Worm (Caenorhabditis elegans): ENCODE results near the gene srxa-7.
"Not testable (repeated sequence)": the region's sequence is repeated elsewhere in the genome, so short reads cannot be mapped to it uniquely, and the experiment has no call there.

srxa-7 gene

DNA sequence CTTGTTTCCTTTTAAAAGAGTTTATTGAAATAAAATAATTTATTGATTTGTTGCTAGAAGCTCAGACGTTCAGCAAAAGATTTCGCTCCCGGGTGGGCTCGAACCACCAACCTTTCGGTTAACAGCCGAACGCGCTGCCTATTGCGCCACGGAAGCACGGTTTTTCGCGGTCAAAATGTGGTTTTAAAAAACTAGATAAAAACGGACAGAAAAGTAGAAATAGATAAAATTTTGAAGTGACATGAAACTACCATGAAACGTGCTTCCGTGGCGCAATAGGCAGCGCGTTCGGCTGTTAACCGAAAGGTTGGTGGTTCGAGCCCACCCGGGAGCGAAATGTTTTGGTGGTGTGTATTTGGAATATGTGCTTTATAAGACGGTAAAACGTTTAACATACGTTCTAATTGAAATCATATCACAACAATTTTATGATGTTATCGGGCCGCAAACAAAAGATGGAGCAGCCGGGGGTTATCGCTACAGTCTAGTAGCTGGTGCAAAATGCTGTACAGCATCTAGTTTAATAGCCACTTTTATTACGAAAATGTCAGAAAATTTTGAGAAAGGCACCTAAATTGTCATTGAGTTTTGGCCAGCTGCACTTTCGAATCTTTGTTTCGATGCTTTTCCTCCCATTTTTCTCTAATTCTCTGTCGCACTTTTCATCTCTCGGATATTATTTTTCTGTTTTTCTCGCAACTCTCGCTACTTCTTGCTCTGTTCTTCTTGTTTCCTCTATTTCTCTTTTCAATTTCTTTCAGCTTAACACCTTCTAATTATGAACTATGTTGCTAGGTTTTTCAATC is 31.1 kb downstream of the srxa-7 start, which contains the start of gene slc-9B.2 (continued):
- TF ChIP-seq snpc-4 (GFP tag; optimal IDR thresholded peaks at IDR 0.05), result not testable (repeated sequence)
- TF ChIP-seq snpc-4 (tag; optimal IDR thresholded peaks at IDR 0.05) (peak; percentile 7 to 77 (median 42)), attf-6 (GFP tag; IDR thresholded peaks at IDR 0.05) (peak; percentile 76; the same call in 1 of the 2 replicates), rpc-1 (optimal IDR thresholded peaks at IDR 0.05) (peak; percentile 63), rpc-1 (tag; optimal IDR thresholded peaks at IDR 0.05) (peak; percentile 80), mcd-1 (GFP tag; IDR thresholded peaks at IDR 0.05) (peak; percentile 54), ekl-4 (GFP tag; IDR thresholded peaks at IDR 0.05) (peak; percentile 66), nfyb-1 (GFP tag; IDR thresholded peaks at IDR 0.05) (peak; percentile 82), tlf-1 (GFP tag; optimal IDR thresholded peaks at IDR 0.05) (peak; percentile 21)

DNA sequence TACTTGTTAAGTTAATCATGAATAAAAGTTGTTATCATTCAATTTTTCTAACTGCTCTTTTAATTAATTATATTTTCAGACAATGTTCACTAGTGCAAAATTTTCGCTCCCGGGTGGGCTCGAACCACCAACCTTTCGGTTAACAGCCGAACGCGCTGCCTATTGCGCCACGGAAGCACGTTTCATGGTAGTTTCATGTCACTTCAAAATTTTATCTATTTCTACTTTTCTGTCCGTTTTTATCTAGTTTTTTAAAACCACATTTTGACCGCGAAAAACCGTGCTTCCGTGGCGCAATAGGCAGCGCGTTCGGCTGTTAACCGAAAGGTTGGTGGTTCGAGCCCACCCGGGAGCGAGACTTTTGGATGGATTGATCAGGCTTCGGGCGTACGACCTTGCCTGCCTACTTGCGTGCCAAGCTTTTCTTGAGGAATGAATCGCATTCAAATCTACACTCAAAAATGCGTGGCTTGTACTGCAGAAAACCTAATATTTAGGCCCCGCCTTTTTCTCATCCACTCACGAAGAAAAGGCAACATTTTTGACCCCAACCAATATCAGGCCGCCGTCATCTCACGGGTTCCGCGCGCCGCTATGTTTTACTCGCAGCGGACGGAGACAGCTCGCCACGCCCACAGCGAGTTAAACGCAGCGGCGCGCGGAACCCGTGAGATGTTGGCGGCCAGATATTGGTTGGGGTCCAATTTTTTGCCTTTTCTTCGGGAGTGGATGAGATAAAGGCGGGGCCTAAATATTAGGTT is 34.3 kb downstream of the srxa-7 start:
- TF ChIP-seq nhr-90 (tag; optimal IDR thresholded peaks at IDR 0.05) (peak; percentile 10), F49E8.2 (tag; optimal IDR thresholded peaks at IDR 0.05; ENCODE audit: insufficient read depth) (peak; percentile 0), B0261.1 (tag; optimal IDR thresholded peaks at IDR 0.05) (peak; percentile 67), ztf-25 (GFP tag; IDR thresholded peaks at IDR 0.05) (0 out of 2 replicates have a peak, but pooled peaks have one; percentile 2), cebp-2 (GFP tag; IDR thresholded peaks at IDR 0.05) (0 out of 2 replicates have a peak, but pooled peaks have one; percentile 64), tbp1 (GFP tag; optimal IDR thresholded peaks at IDR 0.05) (peak; percentile 82), hsf-1 (GFP tag; IDR thresholded peaks at IDR 0.05) (0 out of 2 replicates have a peak, but pooled peaks have one; percentile 12), lin-26 (GFP tag; IDR thresholded peaks at IDR 0.05) (peak; percentile 36; the same call in 1 of the 2 replicates), pbrm-1 (GFP tag; IDR thresholded peaks at IDR 0.05) (0 out of 2 replicates have a peak, but pooled peaks have one; percentile 43), dox-1 (GFP tag; IDR thresholded peaks at IDR 0.05) (0 out of 2 replicates have a peak, but pooled peaks have one; percentile 35), madf-10 (tag; optimal IDR thresholded peaks at IDR 0.05) (peak; percentile 10), ztf-18 (tag; optimal IDR thresholded peaks at IDR 0.05) (peak; percentile 34), D2030.7 (GFP tag; IDR thresholded peaks at IDR 0.05) (0 out of 2 replicates have a peak, but pooled peaks have one; percentile 34), egrh-3 (GFP tag; IDR thresholded peaks at IDR 0.05) (0 out of 2 replicates have a peak, but pooled peaks have one; percentile 17), hmg-1.2 (GFP tag; IDR thresholded peaks at IDR 0.05) (peak; percentile 33; the same call in 1 of the 2 replicates), mcd-1 (GFP tag; IDR thresholded peaks at IDR 0.05) (0 out of 2 replicates have a peak, but pooled peaks have one; percentile 40), die-1 (tag; optimal IDR thresholded peaks at IDR 0.05) (peak; percentile 13), rpc-1 (optimal IDR thresholded peaks at IDR 0.05) (peak; percentile 54), rpc-1 (tag; optimal IDR thresholded peaks at IDR 0.05) (peak; percentile 72), snpc-4 (tag; optimal IDR thresholded peaks at IDR 0.05) (peak in 2 of 4 experiments; percentile 77 to 81)
- not testable (repeated sequence) for TF ChIP-seq snpc-4 (GFP tag; optimal IDR thresholded peaks at IDR 0.05)

DNA sequence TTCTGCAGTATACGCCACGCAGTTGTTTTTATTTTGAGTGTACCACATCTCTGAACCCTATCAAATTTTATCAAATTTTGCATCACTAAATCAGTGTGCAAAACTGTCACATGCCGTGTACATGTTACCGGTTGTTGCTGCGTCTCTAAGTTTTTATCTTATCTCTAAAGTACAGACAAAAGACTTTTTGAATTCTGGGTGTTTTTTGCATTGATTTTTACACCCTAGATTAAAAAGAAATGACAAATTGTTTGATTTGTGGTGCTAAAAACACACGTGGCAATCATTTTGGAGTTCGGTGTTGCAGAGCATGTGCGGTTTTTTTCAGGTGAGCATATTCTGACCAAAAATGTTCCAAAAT is 34.9 kb downstream of the srxa-7 start, which contains the start of gene nhr-193:
Gene nhr-193, plus strand, starts transcription at position 51 of the 361 bp plus-strand sequence.
- TF ChIP-seq nhr-80 (tag; optimal IDR thresholded peaks at IDR 0.05) (peak; percentile 24), K12H6.12 (tag; optimal IDR thresholded peaks at IDR 0.05) (no peak)

DNA sequence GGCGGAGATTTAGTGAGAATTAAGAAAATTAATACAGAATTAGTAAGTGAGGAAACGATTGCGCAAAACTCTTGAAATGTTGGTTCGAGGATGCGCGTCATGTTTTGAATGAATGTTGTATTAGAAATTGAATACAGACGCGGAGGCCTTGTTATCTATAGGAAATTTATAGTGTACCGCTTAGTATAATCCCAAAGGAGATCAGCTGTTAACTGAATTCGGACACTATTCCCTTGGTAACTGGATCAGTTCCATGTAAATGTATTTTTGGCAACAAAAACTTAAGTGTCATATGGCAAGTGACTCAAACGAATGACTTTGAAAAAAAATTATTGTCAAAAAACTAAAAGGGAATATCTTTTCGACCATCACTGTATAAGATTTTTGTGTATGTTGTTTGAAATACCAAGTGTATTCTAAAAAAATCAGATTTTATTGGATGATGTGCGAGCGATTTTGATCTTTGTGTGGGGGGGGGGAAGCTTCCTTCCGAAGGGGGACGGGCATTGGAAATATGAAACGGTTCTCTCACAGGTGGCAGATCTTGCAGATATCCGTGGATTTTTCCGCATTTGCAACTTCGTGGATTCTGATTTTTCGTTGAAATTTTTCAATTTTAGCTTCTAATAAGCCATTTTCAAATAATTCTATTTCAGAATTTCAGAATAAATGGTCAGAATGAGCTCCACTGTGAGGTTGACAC is 39.2 kb downstream of the srxa-7 start, which contains the start of the genes W08G11.5 and W08G11.1:
Gene W08G11.5, minus strand, starts transcription at position 101 of the 703 bp plus-strand sequence.
Gene W08G11.1, plus strand, starts transcription at position 653 of the 703 bp plus-strand sequence.
- TF ChIP-seq rec-8 (tag; optimal IDR thresholded peaks at IDR 0.05) (no peak), akir-1 (GFP tag; optimal IDR thresholded peaks at IDR 0.05) (no peak), aptf-3 (GFP tag; IDR thresholded peaks at IDR 0.05) (no peak), ztf-25 (GFP tag; IDR thresholded peaks at IDR 0.05) (no peak), C17E4.6 (GFP tag; IDR thresholded peaks at IDR 0.05) (no peak), tbp1 (GFP tag; optimal IDR thresholded peaks at IDR 0.05) (no peak), mxl-1 (tag; optimal IDR thresholded peaks at IDR 0.05) (no peak), cebp-1 (GFP tag; IDR thresholded peaks at IDR 0.05) (no peak), cebp-1 (tag; optimal IDR thresholded peaks at IDR 0.05) (no peak), athp-1 (tag; optimal IDR thresholded peaks at IDR 0.05) (no peak), cebp-2 (GFP tag; IDR thresholded peaks at IDR 0.05) (no peak), ama-1 (optimal IDR thresholded peaks at IDR 0.05) (no peak), ama-1 (GFP tag; optimal IDR thresholded peaks at IDR 0.05) (no peak)

Data from whole organism, young adult.